Fruit fly (Drosophila melanogaster) whole organism, adult: Measurements from ENCODE around the gene mud.
A peak's percentile ranks its signal among the peaks of the same experiment; 100 is the strongest.

Experiments used
- CG11617 ChIP-seq: fragments of 200-800 bp; sonication (Bioruptor generic); optimal IDR thresholded peaks from 2 replicates; lab custom pipeline; 2017; ENCODE audit warnings: mild to moderate bottlenecking, missing biosample characterization, missing genetic modification reagents, missing genetic modification characterization
- CG12768 ChIP-seq: fragments of 200-800 bp; sonication (Bioruptor generic); optimal IDR thresholded peaks from 2 replicates; lab custom pipeline; 2017; ENCODE audit warnings: missing biosample characterization, missing genetic modification characterization, mild to moderate bottlenecking, moderate library complexity, missing genetic modification reagents
- CG14711 ChIP-seq: fragments of 200-800 bp; sonication (Bioruptor generic); optimal IDR thresholded peaks from 2 replicates; lab custom pipeline; 2018; ENCODE audit warnings: missing biosample characterization, mild to moderate bottlenecking, missing genetic modification characterization, moderate library complexity
- CG1620 ChIP-seq: fragments of 200-800 bp; sonication (Bioruptor generic); optimal IDR thresholded peaks from 2 replicates; lab custom pipeline; 2016; ENCODE audit warnings: missing biosample characterization, missing genetic modification characterization
- CG33017 ChIP-seq: fragments of 200-800 bp; sonication (Bioruptor generic); optimal IDR thresholded peaks from 2 replicates; lab custom pipeline; 2018; ENCODE audit warnings: missing biosample characterization, mild to moderate bottlenecking, missing genetic modification characterization, moderate library complexity
- CG5204 ChIP-seq: fragments of 200-800 bp; sonication (Bioruptor generic); optimal IDR thresholded peaks from 2 replicates; lab custom pipeline; 2016; ENCODE audit warnings: missing biosample characterization, missing genetic modification characterization
- CG7045 ChIP-seq: fragments of 200-800 bp; sonication (Bioruptor generic); optimal IDR thresholded peaks from 2 replicates; lab custom pipeline; 2017; ENCODE audit warnings: missing biosample characterization, mild to moderate bottlenecking, missing genetic modification characterization
- CG7101 ChIP-seq: fragments of 200-800 bp; sonication (Bioruptor generic); optimal IDR thresholded peaks from 2 replicates; lab custom pipeline; 2018; ENCODE audit warnings: missing biosample characterization, mild to moderate bottlenecking, missing genetic modification characterization, moderate library complexity
- Clk ChIP-seq: fragments of 200-800 bp; sonication (Bioruptor generic); optimal IDR thresholded peaks from 2 replicates; lab custom pipeline; 2017; ENCODE audit warnings: missing biosample characterization, missing genetic modification characterization
- Crg-1 ChIP-seq: fragments of 200-800 bp; sonication (Bioruptor generic); optimal IDR thresholded peaks from 2 replicates; lab custom pipeline; 2016; ENCODE audit warnings: missing biosample characterization, missing genetic modification characterization
- Hr96 ChIP-seq: fragments of 200-800 bp; sonication (Bioruptor generic); optimal IDR thresholded peaks from 2 replicates; lab custom pipeline; 2016; ENCODE audit warnings: missing biosample characterization, missing genetic modification characterization
- Mnt ChIP-seq: fragments of 200-800 bp; sonication (Bioruptor generic); optimal IDR thresholded peaks from 2 replicates; lab custom pipeline; 2016; ENCODE audit warnings: missing biosample characterization, mild to moderate bottlenecking, missing genetic modification characterization
- bab1 ChIP-seq: fragments of 200-800 bp; sonication (Bioruptor generic); optimal IDR thresholded peaks from 3 replicates; lab custom pipeline; 2019; ENCODE audit warnings: missing biosample characterization, mild to moderate bottlenecking, missing genetic modification characterization, moderate library complexity
- cic ChIP-seq: fragments of 200-800 bp; sonication (Bioruptor generic); optimal IDR thresholded peaks from 2 replicates; lab custom pipeline; 2017; ENCODE audit warnings: missing biosample characterization, mild to moderate bottlenecking, missing genetic modification characterization, moderate library complexity
- cnc ChIP-seq, 2 experiments: fragments of >200 bp; optimal IDR thresholded peaks; 2 replicates each; lab custom pipeline; 2017
- kay ChIP-seq: fragments of 200-800 bp; sonication (Bioruptor generic); peaks from one replicate; lab custom pipeline; 2016; ENCODE audit warnings: missing biosample characterization, missing genetic modification characterization, borderline replicate concordance
- ovo ChIP-seq: fragments of 200-800 bp; sonication (Bioruptor generic); optimal IDR thresholded peaks from 2 replicates; lab custom pipeline; 2016; ENCODE audit warnings: missing biosample characterization, missing genetic modification characterization
- pad ChIP-seq: fragments of 200-800 bp; sonication (Bioruptor generic); optimal IDR thresholded peaks from 3 replicates; lab custom pipeline; 2017; ENCODE audit warnings: missing biosample characterization, missing genetic modification characterization, mild to moderate bottlenecking, moderate library complexity, missing genetic modification reagents
- tj ChIP-seq: fragments of 200-800 bp; sonication (Bioruptor generic); optimal IDR thresholded peaks from 3 replicates; lab custom pipeline; 2017; ENCODE audit warnings: missing biosample characterization, mild to moderate bottlenecking, missing genetic modification characterization, moderate library complexity
- toe ChIP-seq: fragments of 200-800 bp; sonication (Bioruptor generic); optimal IDR thresholded peaks from 2 replicates; lab custom pipeline; 2016; ENCODE audit warnings: missing biosample characterization, missing genetic modification characterization

mud gene

DNA sequence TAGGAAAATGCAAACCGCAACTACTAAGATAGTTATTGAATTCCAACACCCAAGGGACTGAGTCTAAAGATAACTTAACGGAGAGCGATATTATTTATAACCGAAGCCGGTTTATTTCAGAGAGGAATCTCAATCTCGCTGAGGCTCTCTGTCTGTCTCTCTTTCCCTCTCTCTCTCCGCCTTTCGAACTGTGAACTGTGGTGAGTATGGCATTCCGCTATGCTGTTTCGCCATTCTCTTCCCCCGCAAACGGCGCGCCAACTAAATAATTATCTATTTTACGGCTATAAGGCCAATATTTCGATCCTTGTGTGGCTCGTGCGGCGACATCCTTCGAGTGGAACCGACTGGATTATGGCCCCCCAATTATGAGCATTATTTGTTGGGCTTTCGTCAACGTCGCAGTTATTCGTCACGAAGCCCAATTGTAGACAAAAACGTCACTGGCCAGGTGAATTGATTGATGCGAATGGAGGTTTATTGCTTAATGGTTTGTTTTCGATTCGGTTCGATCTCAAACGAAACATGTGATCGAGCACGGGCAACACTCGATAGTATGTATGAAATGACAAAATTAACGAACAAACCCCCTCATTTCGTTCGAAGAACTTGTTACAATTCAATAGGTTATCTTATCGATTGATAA lies 35.3 kb upstream of the mud start:
- TF ChIP-seq CG33017 (tag; lab: Kevin White, UChicago) (no peak), kay (GFP tag; lab: Kevin White, UChicago) (peak; percentile 42), ovo (GFP tag; lab: Kevin White, UChicago) (peak; percentile 52), pad (GFP tag; lab: Kevin White, UChicago) (peak; percentile 48), Mnt (GFP tag; lab: Kevin White, UChicago) (no peak), Clk (GFP tag; lab: Kevin White, UChicago) (no peak), Crg-1 (GFP tag; lab: Kevin White, UChicago) (no peak), cnc (optimal IDR thresholded peaks at IDR 0.05; lab: Kevin White, UChicago) (no peak), CG7045 (no peak), cic (GFP tag; lab: Kevin White, UChicago) (no peak), tj (GFP tag; lab: Kevin White, UChicago) (no peak), CG1620 (no peak), CG11617 (no peak), CG5204 (GFP tag; lab: Kevin White, UChicago) (no peak), Hr96 (GFP tag; lab: Kevin White, UChicago) (no peak), CG14711 (tag; lab: Kevin White, UChicago) (no peak), bab1 (GFP tag; lab: Kevin White, UChicago) (no peak)

DNA sequence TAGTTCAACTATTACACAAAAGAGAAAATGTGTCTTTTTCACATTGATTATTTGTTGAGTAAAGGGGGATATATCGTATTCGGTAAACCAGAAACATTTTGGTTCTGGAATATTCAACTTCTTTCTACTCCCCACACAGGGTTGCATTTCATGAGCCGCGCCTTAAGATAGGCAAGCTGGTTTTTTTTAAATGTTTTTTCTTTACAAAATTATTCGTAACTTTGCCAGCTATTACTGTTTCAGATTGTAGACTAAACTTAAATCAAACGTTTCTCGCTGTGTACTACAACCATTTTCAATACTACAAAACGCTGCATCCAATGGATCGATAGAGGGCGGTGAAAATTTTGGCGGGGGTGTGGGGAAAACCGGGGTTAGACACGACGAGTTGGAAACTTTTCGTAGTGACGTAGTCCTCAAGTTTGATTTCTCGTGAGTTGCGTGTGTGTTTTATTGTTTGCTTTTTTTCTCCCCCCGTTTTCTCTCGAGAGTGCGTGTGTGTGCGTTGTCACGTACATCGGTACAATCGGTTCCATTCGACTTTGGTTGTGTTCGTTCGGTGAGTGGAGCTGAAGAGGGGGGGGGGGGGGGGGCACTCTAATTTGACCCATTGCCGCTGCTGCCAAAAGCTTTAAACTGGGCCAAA lies 33.9 kb upstream of the mud start:
- TF ChIP-seq cnc (optimal IDR thresholded peaks at IDR 0.05; lab: Kevin White, UChicago), result no peak
- peak; percentile 35 for TF ChIP-seq tj (GFP tag; lab: Kevin White, UChicago)

- no peak for TF ChIP-seq cic (GFP tag; lab: Kevin White, UChicago)
- TF ChIP-seq kay (GFP tag; lab: Kevin White, UChicago), result peak; percentile 59
- TF ChIP-seq cnc (optimal IDR thresholded peaks at IDR 0.05; lab: Kevin White, UChicago), result no peak
- TF ChIP-seq Mnt (GFP tag; lab: Kevin White, UChicago), result no peak
- TF ChIP-seq CG33017 (tag; lab: Kevin White, UChicago), result peak; percentile 83
- peak; percentile 86 for TF ChIP-seq CG7101 (tag; lab: Kevin White, UChicago)
- TF ChIP-seq CG1620, result no peak
- peak; percentile 64 for TF ChIP-seq pad (GFP tag; lab: Kevin White, UChicago)
- no peak for TF ChIP-seq Crg-1 (GFP tag; lab: Kevin White, UChicago)
- peak; percentile 88 for TF ChIP-seq CG7045
- peak; percentile 7 for TF ChIP-seq ovo (GFP tag; lab: Kevin White, UChicago)
- TF ChIP-seq tj (GFP tag; lab: Kevin White, UChicago), result peak; percentile 76
- peak; percentile 56 for TF ChIP-seq Clk (GFP tag; lab: Kevin White, UChicago)
- TF ChIP-seq CG14711 (tag; lab: Kevin White, UChicago), result peak; percentile 78
- TF ChIP-seq CG5204 (GFP tag; lab: Kevin White, UChicago), result peak; percentile 33
- peak; percentile 76 for TF ChIP-seq CG12768 (GFP tag; lab: Kevin White, UChicago)
- peak; percentile 47 for TF ChIP-seq bab1 (GFP tag; lab: Kevin White, UChicago)
- peak; percentile 24 for TF ChIP-seq toe (GFP tag; lab: Kevin White, UChicago)
- peak; percentile 68 for TF ChIP-seq CG11617
- peak; percentile 17 for TF ChIP-seq Hr96 (GFP tag; lab: Kevin White, UChicago)
Measured at dm6 chrX:14214505-14215449, 32.8 kb upstream of the mud start.

- TF ChIP-seq Mnt (GFP tag; lab: Kevin White, UChicago), result no peak
- no peak for TF ChIP-seq CG14711 (tag; lab: Kevin White, UChicago)
- no peak for TF ChIP-seq CG7101 (tag; lab: Kevin White, UChicago)
- TF ChIP-seq CG33017 (tag; lab: Kevin White, UChicago), result no peak
- no peak for TF ChIP-seq CG7045
- no peak for TF ChIP-seq bab1 (GFP tag; lab: Kevin White, UChicago)
- no peak for TF ChIP-seq CG12768 (GFP tag; lab: Kevin White, UChicago)
- TF ChIP-seq Crg-1 (GFP tag; lab: Kevin White, UChicago), result no peak
- no peak for TF ChIP-seq cnc (optimal IDR thresholded peaks at IDR 0.05; lab: Kevin White, UChicago)
- TF ChIP-seq kay (GFP tag; lab: Kevin White, UChicago), result no peak
- TF ChIP-seq cic (GFP tag; lab: Kevin White, UChicago), result no peak
- no peak for TF ChIP-seq tj (GFP tag; lab: Kevin White, UChicago)
- no peak for TF ChIP-seq Hr96 (GFP tag; lab: Kevin White, UChicago)
- TF ChIP-seq CG1620, result no peak
- no peak for TF ChIP-seq Clk (GFP tag; lab: Kevin White, UChicago)
- TF ChIP-seq toe (GFP tag; lab: Kevin White, UChicago), result no peak
- no peak for TF ChIP-seq CG11617
- no peak for TF ChIP-seq ovo (GFP tag; lab: Kevin White, UChicago)
- no peak for TF ChIP-seq CG5204 (GFP tag; lab: Kevin White, UChicago)
- TF ChIP-seq pad (GFP tag; lab: Kevin White, UChicago), result no peak
Measured at dm6 chrX:14215834-14216233, 31.7 kb upstream of the mud start.

DNA sequence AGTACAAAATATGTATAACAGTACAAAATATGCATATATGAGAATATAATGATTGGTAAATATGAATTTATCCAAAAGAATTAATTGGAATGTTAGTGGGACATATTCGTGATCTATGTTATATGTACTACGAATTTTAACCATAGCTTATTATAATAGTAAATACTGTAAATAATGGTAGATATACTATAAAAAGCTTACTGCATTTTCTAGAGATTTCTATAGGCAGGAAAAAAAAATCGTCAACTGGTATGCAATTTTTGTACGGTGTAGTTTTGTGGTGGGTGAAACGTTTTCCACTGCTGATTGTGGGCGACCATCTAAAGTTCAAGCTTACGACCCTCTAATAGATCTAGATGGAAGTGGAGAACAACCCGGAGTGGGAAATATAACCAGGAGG lies 30.7 kb upstream of the mud start:
- TF ChIP-seq Mnt (GFP tag; lab: Kevin White, UChicago), result no peak
- TF ChIP-seq Crg-1 (GFP tag; lab: Kevin White, UChicago), result no peak
